Worm (Caenorhabditis elegans): ENCODE measurements around the gene rpl-32.

rpl-32 gene

ce11 chrII:9010708-9011107, 46.2 kb downstream of the rpl-32 start:
- peak; percentile 41 for TF ChIP-seq fkh-10 (GFP tag; optimal IDR thresholded peaks at IDR 0.05)
- no peak for TF ChIP-seq nhr-12 (tag; optimal IDR thresholded peaks at IDR 0.05)
- peak; percentile 5 for TF ChIP-seq nfya-1 (tag; optimal IDR thresholded peaks at IDR 0.05; ENCODE audit: insufficient read depth)

ce11 chrII:9009976-9010702, 46.7 kb downstream of the rpl-32 start:
- TF ChIP-seq elt-2 (tag; optimal IDR thresholded peaks at IDR 0.05) (peak; percentile 36), sea-2 (GFP tag; optimal IDR thresholded peaks at IDR 0.05) (no peak)

ce11 chrII:9007741-9008140, 49.1 kb downstream of the rpl-32 start:
- no peak for TF ChIP-seq sea-2 (GFP tag; optimal IDR thresholded peaks at IDR 0.05)
- no peak for TF ChIP-seq mml-1 (tag; optimal IDR thresholded peaks at IDR 0.05)
- TF ChIP-seq ztf-11 (tag; optimal IDR thresholded peaks at IDR 0.05): no peak
- no peak for TF ChIP-seq hmg-11 (tag; optimal IDR thresholded peaks at IDR 0.05)
- no peak for TF ChIP-seq skn-1 (tag; optimal IDR thresholded peaks at IDR 0.05)
- TF ChIP-seq daf-12 (tag; optimal IDR thresholded peaks at IDR 0.05): no peak
